Worm (Caenorhabditis elegans) whole organism, L1 larva: ENCODE results near the gene srh-20.

Experiments
- lsy-2 ChIP-seq, 2 experiments: fragments of 150-350 bp; optimal IDR thresholded peaks; 2 replicates each; lab custom pipeline; 2014; ENCODE audit warnings: missing biosample characterization in 2 of 2, missing genetic modification characterization in 2 of 2
- nhr-11 ChIP-seq: fragments of 150-350 bp; optimal IDR thresholded peaks from 2 replicates; lab custom pipeline; 2014; ENCODE audit warnings: missing biosample characterization, missing genetic modification characterization

ce11 chrV:4968775-4969174, 44.1 kb downstream of the srh-20 start:
- TF ChIP-seq lsy-2 (tag; optimal IDR thresholded peaks at IDR 0.05; lab: Kevin White, UChicago) = no peak
- TF ChIP-seq nhr-11 = no peak
